Worm (Caenorhabditis elegans): ENCODE results near the gene F59H6.14.

ce11 chrII:2031852-2032251 is 1.5 kb upstream of the F59H6.14 start, which contains the start of gene bath-5:
- TF ChIP-seq ama-1 (optimal IDR thresholded peaks at IDR 0.05) (no peak), ama-1 (GFP tag; optimal IDR thresholded peaks at IDR 0.05) (no peak), dox-1 (GFP tag; IDR thresholded peaks at IDR 0.05) (no peak), snpc-4 (GFP tag; optimal IDR thresholded peaks at IDR 0.05) (no peak), snpc-4 (tag; optimal IDR thresholded peaks at IDR 0.05) (no peak), T07F8.4 (tag; optimal IDR thresholded peaks at IDR 0.05) (no peak)
